Worm (Caenorhabditis elegans) whole organism, young adult: Measurements from ENCODE around the gene T28H10.2.
A peak's percentile ranks its signal among the peaks of the same experiment; 100 is the strongest.

Source experiments
- F37B4.10 ChIP-seq: fragments of 200-800 bp; sonication (Bioruptor generic); IDR thresholded peaks from 2 replicates; pipeline ENCODE4 v1.3.6; 2022; ENCODE audit warnings: missing genetic modification characterization, missing compliant biosample characterization
- F49E8.2 ChIP-seq: sonication (generic microtip); optimal IDR thresholded peaks from 3 replicates; lab custom pipeline; 2017; ENCODE audit warnings: missing genetic modification characterization, mild to moderate bottlenecking, missing compliant biosample characterization, antibody characterized with exemption, moderate library complexity; ENCODE audit not compliant: insufficient read depth
- K11D2.4 ChIP-seq: fragments of 200-800 bp; sonication (Bioruptor generic); IDR thresholded peaks from 2 replicates; pipeline ENCODE4 v1.3.6; 2022; ENCODE audit warnings: missing genetic modification reagents, missing genetic modification characterization, missing compliant biosample characterization
- Y53F4B.3 ChIP-seq: fragments of 200-800 bp; sonication (Bioruptor generic); IDR thresholded peaks from 2 replicates; pipeline ENCODE4 v1.3.6; 2022; ENCODE audit warnings: missing genetic modification reagents, missing genetic modification characterization, missing compliant biosample characterization
- Y67H2A.10 ChIP-seq: fragments of 200-800 bp; sonication (Bioruptor generic); conservative IDR thresholded peaks from 2 replicates; pipeline ENCODE4 v1.3.6; 2022; ENCODE audit warnings: missing genetic modification reagents, missing genetic modification characterization, missing compliant biosample characterization
- Y95B8A.8 ChIP-seq: fragments of 200-800 bp; sonication (Bioruptor generic); IDR thresholded peaks from 2 replicates; pipeline ENCODE4 v1.3.6; 2022; ENCODE audit warnings: missing genetic modification reagents, missing genetic modification characterization, missing compliant biosample characterization
- aptf-3 ChIP-seq: fragments of 200-800 bp; sonication (Bioruptor generic); IDR thresholded peaks from 2 replicates; pipeline ENCODE4 v1.3.6; 2022; ENCODE audit warnings: missing genetic modification characterization, missing compliant biosample characterization
- atf-7 ChIP-seq: sonication (generic microtip); optimal IDR thresholded peaks from 2 replicates; lab custom pipeline; 2017; ENCODE audit warnings: mild to moderate bottlenecking, missing genetic modification characterization, missing compliant biosample characterization
- attf-3 ChIP-seq: fragments of 200-800 bp; sonication (Bioruptor generic); conservative IDR thresholded peaks from 2 replicates; pipeline ENCODE4 v1.3.6; 2022; ENCODE audit warnings: missing genetic modification reagents, missing genetic modification characterization, missing compliant biosample characterization
- bed-2 ChIP-seq: fragments of 200-800 bp; sonication (Bioruptor generic); IDR thresholded peaks from 2 replicates; pipeline ENCODE4 v1.3.6; 2022; ENCODE audit warnings: missing genetic modification reagents, missing genetic modification characterization, missing compliant biosample characterization
- ccch-3 ChIP-seq: fragments of 200-800 bp; sonication (Bioruptor generic); optimal IDR thresholded peaks from 2 replicates; lab custom pipeline; 2018; ENCODE audit warnings: mild to moderate bottlenecking, missing genetic modification characterization, missing compliant biosample characterization
- cebp-1 ChIP-seq, 2 experiments: fragments of 200-800 bp in 1 of 2; sonication (Bioruptor generic) in 1 of 2; sonication (generic microtip) in 1 of 2; IDR thresholded peaks in 1 of 2; optimal IDR thresholded peaks in 1 of 2; 2 replicates each; pipeline versions ENCODE4 v1.3.6 to Lab custom; 2017 to 2022; ENCODE audit warnings: missing compliant biosample characterization in 2 of 2, missing genetic modification characterization in 2 of 2, mild to moderate bottlenecking in 1 of 2, missing genetic modification reagents in 1 of 2, moderate library complexity in 1 of 2
- cebp-2 ChIP-seq: fragments of 200-800 bp; sonication (Bioruptor generic); IDR thresholded peaks from 2 replicates; pipeline ENCODE4 v1.3.6; 2022; ENCODE audit warnings: missing genetic modification characterization, missing compliant biosample characterization
- dpl-1 ChIP-seq: fragments of 150-350 bp; optimal IDR thresholded peaks from 2 replicates; lab custom pipeline; 2014; ENCODE audit warnings: missing biosample characterization, missing genetic modification reagents, missing genetic modification characterization
- egl-44 ChIP-seq: fragments of 200-800 bp; sonication (Bioruptor generic); IDR thresholded peaks from 2 replicates; pipeline ENCODE4 v1.3.6; 2022; ENCODE audit warnings: missing genetic modification reagents, missing genetic modification characterization, missing compliant biosample characterization
- egrh-3 ChIP-seq: fragments of 200-800 bp; sonication (Bioruptor generic); IDR thresholded peaks from 2 replicates; pipeline ENCODE4 v1.3.6; 2022; ENCODE audit warnings: missing genetic modification reagents, missing genetic modification characterization, missing compliant biosample characterization
- ekl-4 ChIP-seq: fragments of 200-800 bp; sonication (Bioruptor generic); IDR thresholded peaks from 2 replicates; pipeline ENCODE4 v1.3.6; 2022; ENCODE audit warnings: missing genetic modification reagents, missing genetic modification characterization, missing compliant biosample characterization
- gei-17 ChIP-seq: fragments of 200-800 bp; sonication (Bioruptor generic); optimal IDR thresholded peaks from 2 replicates; lab custom pipeline; 2018; ENCODE audit warnings: mild to moderate bottlenecking, missing genetic modification characterization, missing compliant biosample characterization
- hlh-12 ChIP-seq: sonication (generic microtip); optimal IDR thresholded peaks from 2 replicates; lab custom pipeline; 2016; ENCODE audit warnings: missing genetic modification characterization, missing compliant biosample characterization
- hmg-1.2 ChIP-seq: fragments of 200-800 bp; sonication (Bioruptor generic); IDR thresholded peaks from 2 replicates; pipeline ENCODE4 v1.3.6; 2022; ENCODE audit warnings: missing genetic modification reagents, missing genetic modification characterization, missing compliant biosample characterization
- let-526 ChIP-seq: fragments of 200-800 bp; sonication (Bioruptor generic); IDR thresholded peaks from 2 replicates; pipeline ENCODE4 v1.3.6; 2022; ENCODE audit warnings: missing genetic modification reagents, missing genetic modification characterization, missing compliant biosample characterization
- lin-35 ChIP-seq, 3 experiments: fragments of 150-350 bp in 2 of 3; sonication (generic microtip) in 1 of 3; optimal IDR thresholded peaks; 2 replicates each; lab custom pipeline; 2014 to 2018; ENCODE audit warnings: missing biosample characterization in 3 of 3, missing genetic modification characterization in 3 of 3, missing genetic modification reagents in 3 of 3
- lin-40 ChIP-seq: sonication (generic microtip); optimal IDR thresholded peaks from 2 replicates; lab custom pipeline; 2016; ENCODE audit warnings: missing genetic modification characterization, mild to moderate bottlenecking, missing compliant biosample characterization, missing genotype, missing genetic modification reagents
- madf-6 ChIP-seq: fragments of 200-800 bp; sonication (Bioruptor generic); IDR thresholded peaks from 2 replicates; pipeline ENCODE4 v1.3.6; 2022; ENCODE audit warnings: missing genetic modification reagents, missing genetic modification characterization, missing compliant biosample characterization
- mxl-1 ChIP-seq: sonication (generic microtip); optimal IDR thresholded peaks from 2 replicates; lab custom pipeline; 2016; ENCODE audit warnings: missing genetic modification characterization, missing compliant biosample characterization
- rec-8 ChIP-seq, 2 experiments: sonication (generic microtip); optimal IDR thresholded peaks; 2 replicates each; lab custom pipeline; 2016; ENCODE audit warnings: mild to moderate bottlenecking in 2 of 2, missing genetic modification characterization in 2 of 2, missing genetic modification reagents in 2 of 2, missing genotype in 2 of 2, missing biosample characterization in 1 of 2, missing compliant biosample characterization in 1 of 2, moderate library complexity in 1 of 2
- repo-1 ChIP-seq: sonication (generic microtip); optimal IDR thresholded peaks from 2 replicates; lab custom pipeline; 2017; ENCODE audit warnings: mild to moderate bottlenecking, missing genetic modification characterization, missing compliant biosample characterization
- sea-2 ChIP-seq: fragments of 200-800 bp; sonication (Bioruptor generic); IDR thresholded peaks from 2 replicates; pipeline ENCODE4 v1.3.6; 2022; ENCODE audit warnings: missing genetic modification characterization, missing compliant biosample characterization
- tbp1 ChIP-seq: fragments of 200-800 bp; sonication (Bioruptor generic); optimal IDR thresholded peaks from 2 replicates; lab custom pipeline; 2018; ENCODE audit warnings: mild to moderate bottlenecking, missing genetic modification characterization, missing compliant biosample characterization
- unc-62 ChIP-seq: fragments of 150-350 bp; optimal IDR thresholded peaks from 2 replicates; lab custom pipeline; 2014; ENCODE audit warnings: missing biosample characterization, missing genetic modification reagents, missing genetic modification characterization
- xnd-1 ChIP-seq: sonication (generic microtip); optimal IDR thresholded peaks from 2 replicates; lab custom pipeline; 2016; ENCODE audit warnings: missing genotype, missing genetic modification reagents, missing genetic modification characterization, missing compliant biosample characterization
- zfh-2 ChIP-seq: fragments of 200-800 bp; sonication (Bioruptor generic); conservative IDR thresholded peaks from 2 replicates; pipeline ENCODE4 v1.3.6; 2022; ENCODE audit warnings: missing genetic modification reagents, missing genetic modification characterization, missing compliant biosample characterization
- ztf-28 ChIP-seq: fragments of 200-800 bp; sonication (Bioruptor generic); IDR thresholded peaks from 2 replicates; pipeline ENCODE4 v1.3.6; 2022; ENCODE audit warnings: missing genetic modification reagents, missing genetic modification characterization, missing compliant biosample characterization
- ztf-6 ChIP-seq: fragments of 200-800 bp; sonication (Bioruptor generic); IDR thresholded peaks from 2 replicates; pipeline ENCODE4 v1.3.6; 2022; ENCODE audit warnings: missing genetic modification reagents, missing genetic modification characterization, missing compliant biosample characterization

T28H10.2 gene

DNA sequence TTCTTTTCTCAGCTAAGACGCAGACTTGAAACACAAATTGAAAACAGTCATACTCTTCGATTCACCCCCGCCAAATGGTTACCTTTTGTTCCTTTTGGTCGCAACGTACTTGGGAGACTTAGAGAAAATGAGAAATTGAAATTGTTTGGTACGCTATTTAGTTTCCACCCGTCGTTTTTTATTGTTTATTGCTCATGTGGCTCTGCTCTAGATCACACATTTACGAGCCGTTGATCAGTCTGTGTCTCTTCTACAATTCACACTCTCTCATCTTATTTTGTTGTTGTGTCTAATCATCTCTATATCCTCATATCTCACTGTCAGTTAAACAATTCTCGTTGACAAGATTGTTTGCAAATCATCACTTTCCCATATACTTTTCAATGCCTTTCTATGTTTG, 24.7 kb downstream of the T28H10.2 start:
- TF ChIP-seq Y95B8A.8 (GFP tag; lab: Robert Waterston, UW) (no peak), repo-1 (tag; lab: Kevin White, UChicago) (no peak), F37B4.10 (GFP tag; lab: Robert Waterston, UW) (no peak), rec-8 (tag; optimal IDR thresholded peaks at IDR 0.05; lab: Kevin White, UChicago) (no peak), zfh-2 (GFP tag; lab: Robert Waterston, UW) (no peak), madf-6 (GFP tag; lab: Robert Waterston, UW) (peak; percentile 19; the same call in 1 of the 2 replicates), ztf-28 (GFP tag; lab: Robert Waterston, UW) (no peak), hmg-1.2 (GFP tag; lab: Robert Waterston, UW) (peak; percentile 46; the same call in 1 of the 2 replicates), cebp-1 (GFP tag; IDR thresholded peaks at IDR 0.05; lab: Robert Waterston, UW) (no peak), cebp-1 (tag; optimal IDR thresholded peaks at IDR 0.05; lab: Kevin White, UChicago) (no peak), egl-44 (no peak)

ce11 chrV:12486934-12487333, 25.8 kb downstream of the T28H10.2 start, which contains the start of gene inx-11:
Gene inx-11 (plus strand): TSS chrV:12487234.
- TF ChIP-seq ccch-3 (no peak), aptf-3 (GFP tag; lab: Robert Waterston, UW) (no peak), gei-17 (GFP tag; lab: Kevin White, UChicago) (no peak), attf-3 (GFP tag; lab: Robert Waterston, UW) (no peak), tbp1 (GFP tag; lab: Kevin White, UChicago) (no peak), K11D2.4 (no peak), xnd-1 (tag; lab: Kevin White, UChicago) (no peak), ekl-4 (GFP tag; lab: Robert Waterston, UW) (no peak), lin-35 (GFP tag; optimal IDR thresholded peaks at IDR 0.05; lab: Kevin White, UChicago) (no peak), egrh-3 (no peak), Y53F4B.3 (no peak), unc-62 (GFP tag; lab: Kevin White, UChicago) (no peak), sea-2 (GFP tag; lab: Robert Waterston, UW) (no peak), lin-40 (tag; lab: Kevin White, UChicago) (no peak), dpl-1 (GFP tag; lab: Kevin White, UChicago) (no peak), bed-2 (GFP tag; lab: Robert Waterston, UW) (no peak), hlh-12 (tag; lab: Kevin White, UChicago) (no peak), ztf-6 (GFP tag; lab: Robert Waterston, UW) (no peak), mxl-1 (tag; lab: Kevin White, UChicago) (no peak)

DNA sequence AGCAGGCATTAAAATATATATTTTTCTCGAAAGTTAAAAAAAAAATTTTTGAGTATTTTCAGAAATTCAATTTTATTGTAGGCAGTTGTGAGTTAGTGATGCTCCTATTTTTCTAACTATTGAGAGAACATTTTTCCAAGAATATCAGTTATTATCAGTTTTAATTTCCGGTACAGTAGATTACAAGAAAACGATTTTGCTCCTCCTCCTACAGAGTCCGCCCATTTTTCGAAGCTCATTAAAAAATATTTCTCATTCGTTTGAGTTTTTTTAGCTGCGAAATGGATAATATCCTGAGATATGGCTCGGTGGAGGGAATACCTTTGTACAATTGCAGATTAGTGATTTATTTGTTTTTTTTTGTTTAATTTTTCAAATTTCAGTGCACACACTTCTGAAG, 28.2 kb downstream of the T28H10.2 start, which contains the start of gene srt-39:
Gene srt-39 (plus strand): TSS at position 301 of the 400 bp plus-strand sequence.
- TF ChIP-seq cebp-1 (GFP tag; IDR thresholded peaks at IDR 0.05; lab: Robert Waterston, UW) (no peak), cebp-1 (tag; optimal IDR thresholded peaks at IDR 0.05; lab: Kevin White, UChicago) (peak; percentile 6), cebp-2 (GFP tag; lab: Robert Waterston, UW) (no peak)
- TF ChIP-seq, all 124 proteins: peak for 1

DNA sequence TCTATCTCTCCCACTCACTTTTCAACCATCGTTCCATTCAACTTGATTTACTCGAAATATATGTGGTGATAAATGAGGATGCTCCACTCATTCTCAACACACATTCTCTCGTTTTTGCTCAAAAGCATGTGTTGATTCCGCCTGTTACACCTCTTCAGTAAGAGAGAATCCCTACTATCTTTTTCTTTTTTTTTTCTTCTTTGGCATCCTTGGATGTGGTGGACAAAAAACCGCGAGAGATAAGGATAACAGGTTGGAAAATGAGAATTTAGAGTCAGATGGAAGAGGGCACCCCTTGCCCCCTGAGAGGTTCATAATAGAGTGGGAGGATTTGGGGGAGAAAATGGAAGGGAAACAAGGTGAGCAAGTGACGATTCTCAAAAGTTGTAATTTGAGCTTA, 33.8 kb downstream of the T28H10.2 start:
- TF ChIP-seq F49E8.2 (tag; lab: Kevin White, UChicago) (no peak), hmg-1.2 (GFP tag; lab: Robert Waterston, UW) (0 out of 2 replicates have a peak, but pooled peaks have one; percentile 10), let-526 (GFP tag; lab: Robert Waterston, UW) (no peak; the same call in 1 of the 2 replicates), Y67H2A.10 (GFP tag; lab: Robert Waterston, UW) (no peak), aptf-3 (GFP tag; lab: Robert Waterston, UW) (no peak), atf-7 (tag; lab: Kevin White, UChicago) (no peak), lin-40 (tag; lab: Kevin White, UChicago) (no peak)
- TF ChIP-seq, all 124 proteins: peak for 1
